Fruit fly (Drosophila melanogaster): ENCODE results near the gene CG3862.

DNA sequence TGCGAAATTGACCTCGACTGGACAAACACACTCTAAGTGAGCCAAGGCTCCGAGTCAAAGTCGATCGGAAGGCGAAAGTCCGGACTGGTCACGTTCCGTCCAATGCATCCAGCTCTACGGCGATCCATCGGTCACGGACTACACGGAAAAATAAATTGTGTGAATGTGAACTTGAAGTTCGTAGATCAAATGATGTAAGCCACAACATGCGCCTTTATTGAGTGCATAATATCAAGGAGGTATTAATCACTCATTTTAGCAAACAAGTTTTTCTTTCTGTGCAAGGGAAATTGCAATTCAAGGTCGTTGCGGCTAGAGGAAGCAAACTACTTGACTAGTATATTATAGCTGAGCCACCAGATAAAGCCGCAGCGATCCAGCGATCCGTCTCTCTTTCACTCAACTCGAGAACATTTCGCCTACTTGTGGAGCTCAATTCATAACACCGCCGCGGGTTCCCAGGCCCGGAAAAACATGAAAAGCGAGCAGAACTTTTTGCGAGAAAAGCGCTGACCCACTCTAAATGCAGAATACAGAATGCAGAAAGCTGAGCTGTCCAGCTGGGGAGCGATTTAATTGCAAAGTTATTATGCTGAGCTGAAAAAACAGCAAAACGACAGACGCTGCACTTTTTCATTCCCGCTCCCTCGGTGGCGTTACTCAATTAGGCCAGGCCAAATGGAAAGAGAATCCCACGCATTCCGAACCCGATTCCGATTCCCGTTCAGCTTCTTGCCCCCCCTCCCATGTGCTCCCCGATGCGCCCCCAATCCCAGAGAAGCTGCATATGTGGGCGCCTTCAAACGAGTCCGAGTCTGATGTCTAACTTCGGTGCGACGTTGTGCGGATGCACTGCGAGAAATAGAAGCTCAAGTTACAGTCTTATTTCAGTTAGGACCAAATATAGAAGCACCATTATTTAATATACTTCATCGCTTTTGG is 18.5 kb upstream of the CG3862 start:
- TF ChIP-seq Hr78 (GFP tag; optimal IDR thresholded peaks at IDR 0.05) (no peak), lola (GFP tag; optimal IDR thresholded peaks at IDR 0.05) (no peak), usp (GFP tag; optimal IDR thresholded peaks at IDR 0.05) (no peak), Hnf4 (GFP tag; optimal IDR thresholded peaks at IDR 0.05) (no peak), br (GFP tag; optimal IDR thresholded peaks at IDR 0.05) (no peak), psq (GFP tag; optimal IDR thresholded peaks at IDR 0.05) (no peak)

Measured in whole organism, wandering third instar larva.